Worm (Caenorhabditis elegans) whole organism, early embryonic: ENCODE results near the gene srbc-63.

Source experiments
- B0310.2 ChIP-seq: sonication (generic microtip); optimal IDR thresholded peaks from 2 replicates; lab custom pipeline; 2016; ENCODE audit warnings: mild to moderate bottlenecking, missing genetic modification characterization, missing compliant biosample characterization
- F13C5.2 ChIP-seq: sonication (generic microtip); optimal IDR thresholded peaks from 2 replicates; lab custom pipeline; 2017; ENCODE audit warnings: mild to moderate bottlenecking, missing genetic modification characterization, inconsistent platforms, missing compliant biosample characterization
- aly-1 ChIP-seq: sonication (generic microtip); optimal IDR thresholded peaks from 2 replicates; lab custom pipeline; 2016; ENCODE audit warnings: missing genetic modification characterization, missing compliant biosample characterization
- ama-1 ChIP-seq: fragments of 150-350 bp; optimal IDR thresholded peaks from 2 replicates; lab custom pipeline; 2014
- ceh-13 ChIP-seq: fragments of 200-800 bp; sonication (Bioruptor generic); optimal IDR thresholded peaks from 2 replicates; lab custom pipeline; 2018; ENCODE audit warnings: mild to moderate bottlenecking, missing genetic modification characterization, missing compliant biosample characterization
- ceh-36 ChIP-seq: sonication (generic microtip); optimal IDR thresholded peaks from 2 replicates; lab custom pipeline; 2016; ENCODE audit warnings: missing genetic modification characterization, inconsistent platforms, missing compliant biosample characterization
- ets-7 ChIP-seq: sonication (generic microtip); optimal IDR thresholded peaks from 2 replicates; lab custom pipeline; 2016; ENCODE audit warnings: missing genotype, missing genetic modification characterization, missing compliant biosample characterization
- flt-1 ChIP-seq: fragments of 200-800 bp; sonication (Bioruptor generic); IDR thresholded peaks from 2 replicates; pipeline ENCODE4 v1.3.6; 2022; ENCODE audit warnings: missing genetic modification characterization, missing compliant biosample characterization
- hmbx-1 ChIP-seq: sonication (generic microtip); optimal IDR thresholded peaks from 2 replicates; lab custom pipeline; 2016; ENCODE audit warnings: mild to moderate bottlenecking, missing genetic modification characterization, missing compliant biosample characterization
- hmg-4 ChIP-seq: fragments of 200-800 bp; sonication (Bioruptor generic); optimal IDR thresholded peaks from 2 replicates; lab custom pipeline; 2018; ENCODE audit warnings: mild to moderate bottlenecking, missing genetic modification characterization, missing compliant biosample characterization
- hnd-1 ChIP-seq: sonication (generic microtip); optimal IDR thresholded peaks from 2 replicates; lab custom pipeline; 2016; ENCODE audit warnings: missing genetic modification characterization, missing compliant biosample characterization
- pes-1 ChIP-seq: fragments of 200-800 bp; sonication (Bioruptor generic); IDR thresholded peaks from 2 replicates; pipeline ENCODE4 v1.3.6; 2022; ENCODE audit warnings: missing genetic modification reagents, missing genetic modification characterization, missing compliant biosample characterization
- scrt-1 ChIP-seq: fragments of 200-800 bp; sonication (Bioruptor generic); IDR thresholded peaks from 2 replicates; pipeline ENCODE4 v1.3.6; 2022; ENCODE audit warnings: missing genetic modification characterization, missing compliant biosample characterization
- sea-1 ChIP-seq: fragments of 200-800 bp; sonication (Bioruptor generic); conservative IDR thresholded peaks from 2 replicates; pipeline ENCODE4 v1.3.6; 2022; ENCODE audit warnings: missing genetic modification characterization, missing compliant biosample characterization
- tbx-11 ChIP-seq: fragments of 200-800 bp; sonication (Bioruptor generic); IDR thresholded peaks from 2 replicates; pipeline ENCODE4 v1.3.6; 2022; ENCODE audit warnings: missing genetic modification characterization, missing compliant biosample characterization
- tbx-37 ChIP-seq: fragments of 200-800 bp; sonication (Bioruptor generic); conservative IDR thresholded peaks from 2 replicates; pipeline ENCODE4 v1.3.6; 2022; ENCODE audit warnings: missing genetic modification reagents, missing genetic modification characterization, missing compliant biosample characterization
- tra-4 ChIP-seq: sonication (generic microtip); optimal IDR thresholded peaks from 2 replicates; lab custom pipeline; 2017; ENCODE audit warnings: missing genetic modification characterization, missing compliant biosample characterization

Gene srbc-63

DNA sequence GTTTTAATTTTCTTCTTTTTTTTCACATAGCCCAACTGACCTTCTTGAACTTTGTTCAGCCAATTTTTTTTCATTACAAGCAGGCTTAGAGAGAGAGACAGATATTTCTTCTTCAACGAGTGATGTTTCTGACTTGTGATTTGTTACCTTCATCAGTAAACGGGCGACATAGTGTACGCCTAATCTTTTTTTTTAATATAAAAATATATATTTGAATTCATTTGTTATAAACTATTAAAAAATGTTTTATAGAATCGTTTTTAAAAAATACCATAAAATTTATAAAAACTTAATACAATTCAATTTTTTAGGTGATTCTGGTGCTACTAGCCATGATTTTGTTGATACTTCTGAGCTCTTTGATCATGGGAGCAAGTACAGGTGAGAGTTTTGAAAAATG, 5.3 kb upstream of the srbc-63 start, which contains the start of gene T06E6.10:
Gene T06E6.10 (plus strand): TSS at position 301 of the 400 bp plus-strand sequence.
- TF ChIP-seq tra-4 = no peak
- TF ChIP-seq hmbx-1 = no peak
- no peak for TF ChIP-seq hmg-4 (GFP tag; lab: Kevin White, UChicago)
- TF ChIP-seq tbx-11 = no peak
- no peak for TF ChIP-seq tbx-37 (GFP tag; lab: Robert Waterston, UW)
- no peak for TF ChIP-seq B0310.2 (tag; lab: Kevin White, UChicago)
- TF ChIP-seq ceh-36 = no peak
- TF ChIP-seq aly-1 (tag; lab: Kevin White, UChicago) = no peak
- TF ChIP-seq sea-1 (GFP tag; lab: Robert Waterston, UW) = no peak
- TF ChIP-seq ama-1 (lab: Kevin White, UChicago) = no peak
- TF ChIP-seq pes-1 (GFP tag; lab: Robert Waterston, UW) = no peak
- TF ChIP-seq ceh-13 (GFP tag; lab: Kevin White, UChicago) = no peak
- no peak for TF ChIP-seq ets-7 (tag; lab: Kevin White, UChicago)
- TF ChIP-seq hnd-1 (tag; lab: Kevin White, UChicago) = no peak
- no peak for TF ChIP-seq F13C5.2 (tag; lab: Kevin White, UChicago)
- no peak for TF ChIP-seq flt-1 (GFP tag; lab: Robert Waterston, UW)
- TF ChIP-seq scrt-1 = no peak

DNA sequence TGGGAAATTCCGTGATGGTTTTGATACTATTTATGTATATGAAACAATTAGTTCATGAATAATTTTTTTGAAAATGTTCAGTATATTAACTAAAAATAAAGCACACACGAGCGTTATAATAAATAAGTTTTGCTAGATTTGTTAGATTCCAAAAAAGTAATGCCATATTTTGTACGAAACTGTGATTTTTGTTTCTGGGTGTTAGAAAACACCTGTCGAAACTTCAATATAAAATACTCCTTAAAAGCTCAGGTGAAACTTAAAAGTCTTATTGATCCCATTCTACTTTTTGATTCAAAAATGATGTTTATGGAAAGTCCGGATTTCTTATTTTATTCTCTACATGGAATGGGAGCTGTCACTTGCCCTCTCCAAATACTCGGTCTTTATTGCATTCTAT, 3.4 kb upstream of the srbc-63 start, which contains the start of gene srh-265:
Gene srh-265 (plus strand): TSS at position 301 of the 400 bp plus-strand sequence.
- TF ChIP-seq flt-1 (GFP tag; lab: Robert Waterston, UW) = no peak
- TF ChIP-seq aly-1 (tag; lab: Kevin White, UChicago) = no peak

DNA sequence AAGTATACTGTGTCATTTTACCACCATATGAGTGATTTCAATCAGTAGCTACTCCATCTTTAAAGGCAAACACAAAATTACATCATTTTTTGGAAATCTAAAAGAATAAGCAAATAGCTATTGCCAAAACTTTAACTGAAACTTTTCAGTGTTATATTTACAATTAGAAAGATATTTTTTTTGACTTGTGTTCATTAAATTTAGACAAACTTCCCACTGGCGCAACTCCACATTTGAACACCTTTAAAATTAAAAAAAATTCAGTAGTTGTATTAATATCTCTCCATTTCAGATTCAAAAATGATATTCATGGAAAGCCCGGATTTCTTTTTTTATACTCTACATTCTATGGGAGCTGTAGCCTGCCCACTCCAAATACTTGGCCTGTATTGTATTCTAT, 1.3 kb upstream of the srbc-63 start, which contains the start of gene srh-264:
Gene srh-264 (plus strand): TSS at position 301 of the 400 bp plus-strand sequence.
- no peak for TF ChIP-seq hnd-1 (tag; lab: Kevin White, UChicago)
- TF ChIP-seq hmg-4 (GFP tag; lab: Kevin White, UChicago) = no peak
- no peak for TF ChIP-seq tbx-11
- TF ChIP-seq tra-4 = no peak
- no peak for TF ChIP-seq ets-7 (tag; lab: Kevin White, UChicago)
- no peak for TF ChIP-seq aly-1 (tag; lab: Kevin White, UChicago)
- TF ChIP-seq F13C5.2 (tag; lab: Kevin White, UChicago) = no peak
- no peak for TF ChIP-seq tbx-37 (GFP tag; lab: Robert Waterston, UW)
- no peak for TF ChIP-seq ceh-13 (GFP tag; lab: Kevin White, UChicago)
- no peak for TF ChIP-seq ceh-36
- TF ChIP-seq pes-1 (GFP tag; lab: Robert Waterston, UW) = no peak
- no peak for TF ChIP-seq sea-1 (GFP tag; lab: Robert Waterston, UW)

DNA sequence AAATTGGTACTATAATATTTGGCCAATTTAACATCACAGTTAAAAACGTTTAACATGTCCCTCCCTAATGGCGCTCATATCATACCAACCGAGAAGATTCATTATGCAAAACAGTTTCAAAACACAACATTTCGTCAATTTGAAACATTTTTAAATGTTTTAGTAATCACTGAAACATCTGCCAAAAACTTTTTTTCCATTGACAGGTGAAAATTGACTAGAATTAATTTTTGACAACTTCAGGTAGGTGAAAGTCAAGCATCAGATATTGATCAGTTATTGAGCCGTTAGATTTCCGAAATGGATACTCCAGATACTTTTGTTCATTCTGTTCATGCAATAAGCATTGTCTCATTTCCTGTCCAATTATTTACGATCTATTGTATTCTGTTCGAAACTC, 5.6 kb downstream of the srbc-63 start, which contains the start of gene srh-257:
Gene srh-257 (plus strand): TSS at position 301 of the 400 bp plus-strand sequence.
- TF ChIP-seq pes-1 (GFP tag; lab: Robert Waterston, UW) (no peak), B0310.2 (tag; lab: Kevin White, UChicago) (no peak), hnd-1 (tag; lab: Kevin White, UChicago) (no peak), F13C5.2 (tag; lab: Kevin White, UChicago) (no peak)

DNA sequence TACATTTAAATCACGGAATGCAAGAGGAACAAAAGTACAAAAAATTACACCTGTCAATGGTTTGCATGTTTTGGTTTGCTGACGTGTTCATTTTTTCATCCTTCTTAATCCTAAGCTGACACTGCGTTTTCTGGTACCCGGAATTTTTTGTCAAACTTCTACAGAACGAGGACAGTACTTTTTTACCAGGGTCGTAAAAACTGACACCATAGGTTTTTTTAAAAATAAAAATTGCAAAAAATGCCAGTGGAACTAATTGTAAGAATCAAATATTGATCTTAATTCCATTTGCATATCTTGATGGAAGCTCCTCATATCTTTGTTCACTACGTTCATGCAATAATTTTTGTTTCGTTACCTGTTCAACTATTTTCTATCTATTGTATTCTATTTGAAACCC, 7.7 kb downstream of the srbc-63 start, which contains the start of gene srh-258:
Gene srh-258 (plus strand): TSS at position 301 of the 400 bp plus-strand sequence.
- TF ChIP-seq ama-1 (lab: Kevin White, UChicago) (no peak), ceh-13 (GFP tag; lab: Kevin White, UChicago) (no peak), B0310.2 (tag; lab: Kevin White, UChicago) (no peak), tra-4 (no peak), hmg-4 (GFP tag; lab: Kevin White, UChicago) (no peak), F13C5.2 (tag; lab: Kevin White, UChicago) (no peak), tbx-37 (GFP tag; lab: Robert Waterston, UW) (no peak), hnd-1 (tag; lab: Kevin White, UChicago) (no peak), ets-7 (tag; lab: Kevin White, UChicago) (no peak), ceh-36 (no peak), aly-1 (tag; lab: Kevin White, UChicago) (no peak), flt-1 (GFP tag; lab: Robert Waterston, UW) (no peak)

DNA sequence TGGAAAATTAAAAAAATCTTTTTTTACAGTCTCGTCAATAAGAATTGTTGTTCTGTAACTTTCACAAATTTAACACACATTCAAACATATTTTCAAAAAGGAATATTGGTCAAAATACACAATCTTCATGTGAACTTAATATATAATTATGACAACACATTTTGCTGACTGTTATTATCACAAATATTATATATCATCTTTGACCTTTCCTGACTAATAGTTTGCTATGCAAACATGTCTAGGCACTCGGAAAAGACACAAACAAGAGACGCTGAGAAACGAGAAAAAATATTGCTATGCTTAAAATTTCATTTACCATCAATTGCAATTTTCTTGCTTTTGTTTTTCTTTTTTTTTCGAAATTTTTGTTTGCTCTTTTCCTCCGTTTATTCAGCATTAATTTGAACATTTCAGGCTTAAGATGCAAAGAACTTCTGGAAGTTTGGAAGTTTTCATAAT, 10.6 kb downstream of the srbc-63 start, which contains the start of gene fbxa-135:
Gene fbxa-135 (plus strand): TSS at position 409 of the 459 bp plus-strand sequence.
- TF ChIP-seq hmbx-1 (no peak), tra-4 (no peak), ets-7 (tag; lab: Kevin White, UChicago) (no peak), pes-1 (GFP tag; lab: Robert Waterston, UW) (no peak), F13C5.2 (tag; lab: Kevin White, UChicago) (no peak), ceh-36 (no peak), ceh-13 (GFP tag; lab: Kevin White, UChicago) (no peak), ama-1 (lab: Kevin White, UChicago) (no peak), tbx-37 (GFP tag; lab: Robert Waterston, UW) (no peak), hnd-1 (tag; lab: Kevin White, UChicago) (no peak), aly-1 (tag; lab: Kevin White, UChicago) (no peak), flt-1 (GFP tag; lab: Robert Waterston, UW) (no peak), tbx-11 (no peak), scrt-1 (no peak), B0310.2 (tag; lab: Kevin White, UChicago) (no peak)

DNA sequence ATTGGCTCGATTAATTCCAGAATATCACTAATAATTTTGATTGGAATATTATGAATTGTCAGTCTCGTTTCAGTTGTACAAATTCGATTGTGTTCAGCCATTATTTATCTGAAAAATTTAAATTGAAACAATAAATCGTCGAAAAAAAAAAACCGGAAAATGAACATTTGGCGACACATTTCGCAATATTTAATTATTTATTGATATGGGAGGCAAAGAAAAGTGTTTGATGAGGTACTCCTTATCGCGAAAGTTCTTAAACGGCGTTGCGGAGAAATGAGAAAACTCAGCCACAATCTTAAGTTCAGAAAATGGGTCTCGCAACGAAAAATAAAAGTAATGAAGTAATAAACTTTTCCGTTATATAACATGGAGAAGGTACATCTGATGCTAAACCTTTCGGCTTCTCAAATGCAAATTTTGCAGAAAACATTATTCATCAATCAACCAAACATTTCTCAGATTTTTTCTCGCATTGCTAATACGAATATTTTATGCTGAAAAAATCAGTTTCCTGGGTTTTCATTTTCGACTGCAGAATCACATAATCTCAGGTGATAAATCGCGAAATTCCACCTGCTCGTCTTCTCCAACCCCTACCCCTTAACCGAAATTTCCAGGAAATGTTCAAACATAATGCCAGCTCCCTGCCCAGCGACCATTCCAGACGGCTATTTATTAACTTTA, 12.7 kb downstream of the srbc-63 start, which contains the start of the genes T06E6.15 and sri-7:
Gene T06E6.15 (minus strand): TSS at position 101 of the 687 bp plus-strand sequence.
Gene sri-7 (plus strand): TSS at position 637 of the 687 bp plus-strand sequence.
- no peak for TF ChIP-seq hmbx-1
- no peak for TF ChIP-seq flt-1 (GFP tag; lab: Robert Waterston, UW)
- no peak for TF ChIP-seq hmg-4 (GFP tag; lab: Kevin White, UChicago)
